Fruit fly (Drosophila melanogaster) whole organism, embryonic: ENCODE data around the gene Ugt49B2.
A peak's percentile ranks its signal among the peaks of the same experiment; 100 is the strongest.

Experiments
- Asciz ChIP-seq: fragments of 200-800 bp; sonication (Bioruptor generic); optimal IDR thresholded peaks from 2 replicates; lab custom pipeline; 2017; ENCODE audit warnings: missing biosample characterization, mild to moderate bottlenecking, missing genetic modification characterization, missing genetic modification reagents
- CG10209 ChIP-seq: fragments of 200-800 bp; sonication (Bioruptor generic); optimal IDR thresholded peaks from 3 replicates; lab custom pipeline; 2017; ENCODE audit warnings: missing biosample characterization, mild to moderate bottlenecking, missing genetic modification characterization, missing genetic modification reagents
- CG10267 ChIP-seq: fragments of 200-800 bp; sonication (Bioruptor generic); optimal IDR thresholded peaks from 2 replicates; lab custom pipeline; 2018; ENCODE audit warnings: missing biosample characterization, mild to moderate bottlenecking, missing genetic modification characterization, moderate library complexity
- CG10321 ChIP-seq: fragments of 200-800 bp; sonication (Bioruptor generic); IDR thresholded peaks from 2 replicates; pipeline ENCODE4 v1.3.6; 2022; ENCODE audit warnings: missing biosample characterization, missing genetic modification characterization
- CG10543 ChIP-seq: fragments of 200-800 bp; sonication (Bioruptor generic); optimal IDR thresholded peaks from 3 replicates; lab custom pipeline; 2017; ENCODE audit warnings: missing biosample characterization, mild to moderate bottlenecking, missing genetic modification characterization, moderate library complexity
- CG12104 ChIP-seq: fragments of 200-800 bp; sonication (Bioruptor generic); optimal IDR thresholded peaks from 3 replicates; lab custom pipeline; 2016; ENCODE audit warnings: missing biosample characterization, missing genetic modification characterization
- CG12659 ChIP-seq: fragments of 200-800 bp; sonication (Bioruptor generic); optimal IDR thresholded peaks from 3 replicates; lab custom pipeline; 2017; ENCODE audit warnings: mild to moderate bottlenecking, missing biosample characterization, missing genetic modification reagents, missing genetic modification characterization
- CG13624 ChIP-seq: fragments of 200-800 bp; sonication (Bioruptor generic); optimal IDR thresholded peaks from 2 replicates; lab custom pipeline; 2016; ENCODE audit warnings: missing biosample characterization, missing genetic modification characterization
- CG14050 ChIP-seq: fragments of 200-800 bp; sonication (Bioruptor generic); IDR thresholded peaks from 3 replicates; pipeline ENCODE4 v1.3.6; 2022; ENCODE audit warnings: missing biosample characterization, missing genetic modification characterization
- CG17186 ChIP-seq: fragments of 200-800 bp; sonication (Bioruptor generic); optimal IDR thresholded peaks from 3 replicates; lab custom pipeline; 2017; ENCODE audit warnings: missing biosample characterization, missing genetic modification reagents, missing genetic modification characterization
- CG2199 ChIP-seq: fragments of 200-800 bp; sonication (Bioruptor generic); IDR thresholded peaks from 3 replicates; pipeline ENCODE4 v1.3.6; 2022; ENCODE audit warnings: missing biosample characterization, missing genetic modification characterization
- CG30431 ChIP-seq: fragments of 200-800 bp; sonication (Bioruptor generic); optimal IDR thresholded peaks from 2 replicates; lab custom pipeline; 2017; ENCODE audit warnings: missing biosample characterization, missing genetic modification characterization
- CG33557 ChIP-seq: fragments of 200-800 bp; sonication (Bioruptor generic); optimal IDR thresholded peaks from 2 replicates; lab custom pipeline; 2019; ENCODE audit warnings: missing biosample characterization, mild to moderate bottlenecking, missing genetic modification characterization, moderate library complexity
- CG34422 ChIP-seq: fragments of 200-800 bp; sonication (Bioruptor generic); IDR thresholded peaks from 3 replicates; pipeline ENCODE4 v1.3.6; 2022; ENCODE audit warnings: missing biosample characterization, missing genetic modification characterization
- CG6175 ChIP-seq: fragments of 200-800 bp; sonication (Bioruptor generic); IDR thresholded peaks from 3 replicates; pipeline ENCODE4 v1.3.6; 2022; ENCODE audit warnings: missing biosample characterization, missing genetic modification characterization
- CG7928 ChIP-seq: fragments of 200-800 bp; sonication (Bioruptor generic); optimal IDR thresholded peaks from 2 replicates; lab custom pipeline; 2017; ENCODE audit warnings: missing biosample characterization, mild to moderate bottlenecking, missing genetic modification characterization
- CG8924 ChIP-seq: fragments of 200-800 bp; optimal IDR thresholded peaks from 3 replicates; lab custom pipeline; 2019; ENCODE audit warnings: missing biosample characterization, mild to moderate bottlenecking, missing genetic modification characterization, moderate library complexity
- CG9727 ChIP-seq: fragments of 200-800 bp; sonication (Bioruptor generic); optimal IDR thresholded peaks from 3 replicates; lab custom pipeline; 2017; ENCODE audit warnings: missing biosample characterization, mild to moderate bottlenecking, missing genetic modification characterization
- D19A ChIP-seq: fragments of 200-800 bp; optimal IDR thresholded peaks from 3 replicates; lab custom pipeline; 2019; ENCODE audit warnings: missing biosample characterization, mild to moderate bottlenecking, missing genetic modification characterization, moderate library complexity
- E2f2 ChIP-seq: fragments of 200-800 bp; sonication (Bioruptor generic); IDR thresholded peaks from 2 replicates; pipeline ENCODE4 v1.3.6; 2022; ENCODE audit warnings: missing biosample characterization, missing genetic modification characterization
- Ets65A ChIP-seq: fragments of 200-800 bp; sonication (Bioruptor generic); peaks from one replicate; lab custom pipeline; 2016; ENCODE audit warnings: missing biosample characterization, missing genetic modification characterization
- Gug ChIP-seq: fragments of 200-800 bp; sonication (Bioruptor generic); IDR thresholded peaks from 4 replicates; pipeline ENCODE4 v1.3.6; 2022; ENCODE audit warnings: missing biosample characterization, missing genetic modification characterization
- HLH3B ChIP-seq: fragments of 200-800 bp; sonication (Bioruptor generic); IDR thresholded peaks from 2 replicates; pipeline ENCODE4 v1.3.6; 2022; ENCODE audit warnings: missing biosample characterization, missing genetic modification characterization
- HmgD ChIP-seq: fragments of 200-800 bp; sonication (Bioruptor generic); optimal IDR thresholded peaks from 3 replicates; lab custom pipeline; 2016; ENCODE audit warnings: missing biosample characterization, missing genetic modification characterization
- Hmx ChIP-seq: fragments of 200-800 bp; sonication (Bioruptor generic); optimal IDR thresholded peaks from 2 replicates; lab custom pipeline; 2016; ENCODE audit warnings: missing biosample characterization, missing genetic modification characterization
- Hr78 ChIP-seq, 2 experiments: fragments of 200-800 bp in 1 of 2; fragments of >200 bp in 1 of 2; sonication (Bioruptor generic) in 1 of 2; optimal IDR thresholded peaks; 2 replicates each; lab custom pipeline; 2017 to 2019; ENCODE audit warnings: missing biosample characterization in 2 of 2, missing genetic modification characterization in 2 of 2, mild to moderate bottlenecking in 1 of 2, moderate library complexity in 1 of 2
- MESR4 ChIP-seq: fragments of 200-800 bp; sonication (Bioruptor generic); optimal IDR thresholded peaks from 2 replicates; lab custom pipeline; 2018; ENCODE audit warnings: missing biosample characterization, mild to moderate bottlenecking, missing genetic modification characterization, moderate library complexity
- Meics ChIP-seq: fragments of 200-800 bp; sonication (Bioruptor generic); optimal IDR thresholded peaks from 2 replicates; lab custom pipeline; 2017; ENCODE audit warnings: missing biosample characterization, mild to moderate bottlenecking, missing genetic modification characterization
- NC2α ChIP-seq: fragments of 200-800 bp; sonication (Bioruptor generic); optimal IDR thresholded peaks from 2 replicates; lab custom pipeline; 2016; ENCODE audit warnings: missing biosample characterization, missing genetic modification characterization
- NC2β ChIP-seq: fragments of 200-800 bp; sonication (Bioruptor generic); optimal IDR thresholded peaks from 2 replicates; lab custom pipeline; 2016; ENCODE audit warnings: missing biosample characterization, missing genetic modification characterization
- PHDP ChIP-seq: fragments of 200-800 bp; sonication (Bioruptor generic); optimal IDR thresholded peaks from 3 replicates; lab custom pipeline; 2018; ENCODE audit warnings: missing biosample characterization, mild to moderate bottlenecking, missing genetic modification characterization, moderate library complexity
- Rfx ChIP-seq: fragments of 200-800 bp; sonication (Bioruptor generic); IDR thresholded peaks from 2 replicates; pipeline ENCODE4 v1.3.6; 2022; ENCODE audit warnings: missing biosample characterization, missing genetic modification characterization
- Trl ChIP-seq, 3 experiments: fragments of >200 bp in 2 of 3; fragments of 200-800 bp in 1 of 3; sonication (Bioruptor generic) in 1 of 3; optimal IDR thresholded peaks; 2 replicates in 1 of 3; 3 replicates in 2 of 3; lab custom pipeline; 2016 to 2017; ENCODE audit warnings: missing biosample characterization in 1 of 3, missing genetic modification characterization in 1 of 3
- YL-1 ChIP-seq: fragments of 200-800 bp; sonication (Bioruptor generic); optimal IDR thresholded peaks from 3 replicates; lab custom pipeline; 2017; ENCODE audit warnings: missing biosample characterization, mild to moderate bottlenecking, missing genetic modification characterization
- ase ChIP-seq: fragments of 200-800 bp; sonication (Bioruptor generic); IDR thresholded peaks from 3 replicates; pipeline ENCODE4 v1.3.6; 2022; ENCODE audit warnings: missing biosample characterization, missing genetic modification characterization
- bowl ChIP-seq: fragments of 200-800 bp; sonication (Bioruptor generic); IDR thresholded peaks from 2 replicates; pipeline ENCODE4 v1.3.6; 2022; ENCODE audit warnings: missing biosample characterization, missing genetic modification characterization
- cas ChIP-seq: fragments of 200-800 bp; sonication (Bioruptor generic); IDR thresholded peaks from 2 replicates; pipeline ENCODE4 v1.3.6; 2022; ENCODE audit warnings: missing biosample characterization, missing genetic modification characterization
- ci ChIP-seq: fragments of 200-800 bp; sonication (Bioruptor generic); IDR thresholded peaks from 3 replicates; pipeline ENCODE4 v1.3.6; 2022; ENCODE audit warnings: missing biosample characterization, missing genetic modification characterization
- da ChIP-seq: fragments of 200-800 bp; sonication (Bioruptor generic); optimal IDR thresholded peaks from 2 replicates; lab custom pipeline; 2016; ENCODE audit warnings: missing biosample characterization, missing genetic modification characterization
- dysf ChIP-seq: fragments of 200-800 bp; sonication (Bioruptor generic); IDR thresholded peaks from 3 replicates; pipeline ENCODE4 v1.3.6; 2022; ENCODE audit warnings: missing biosample characterization, missing genetic modification characterization
- ems ChIP-seq: fragments of 200-800 bp; sonication (Bioruptor generic); optimal IDR thresholded peaks from 3 replicates; lab custom pipeline; 2016; ENCODE audit warnings: missing biosample characterization, missing genetic modification characterization
- grau ChIP-seq: fragments of 200-800 bp; optimal IDR thresholded peaks from 3 replicates; lab custom pipeline; 2019; ENCODE audit warnings: missing biosample characterization, mild to moderate bottlenecking, missing genetic modification characterization, moderate library complexity
- gro ChIP-seq: fragments of 200-800 bp; sonication (Bioruptor generic); optimal IDR thresholded peaks from 2 replicates; lab custom pipeline; 2016; ENCODE audit warnings: missing biosample characterization, missing genetic modification characterization
- knrl ChIP-seq: fragments of 200-800 bp; sonication (Bioruptor generic); IDR thresholded peaks from 3 replicates; pipeline ENCODE4 v1.3.6; 2022; ENCODE audit warnings: missing biosample characterization, missing genetic modification characterization; ENCODE audit not compliant: partially characterized antibody
- pb ChIP-seq: fragments of 200-800 bp; sonication (Bioruptor generic); optimal IDR thresholded peaks from 3 replicates; lab custom pipeline; 2016; ENCODE audit warnings: missing biosample characterization, missing genetic modification characterization
- pros ChIP-seq: fragments of 200-800 bp; sonication (Bioruptor generic); optimal IDR thresholded peaks from 3 replicates; lab custom pipeline; 2019; ENCODE audit warnings: missing biosample characterization, mild to moderate bottlenecking, missing genetic modification characterization, moderate library complexity
- psq ChIP-seq: fragments of 200-800 bp; sonication (Bioruptor generic); optimal IDR thresholded peaks from 2 replicates; lab custom pipeline; 2017; ENCODE audit warnings: missing biosample characterization, missing genetic modification characterization
- sima ChIP-seq: fragments of 200-800 bp; sonication (Bioruptor generic); optimal IDR thresholded peaks from 2 replicates; lab custom pipeline; 2016; ENCODE audit warnings: missing biosample characterization, missing genetic modification characterization
- sqz ChIP-seq: fragments of 200-800 bp; sonication (Bioruptor generic); optimal IDR thresholded peaks from 3 replicates; lab custom pipeline; 2018; ENCODE audit warnings: missing biosample characterization, mild to moderate bottlenecking, missing genetic modification characterization
- tna ChIP-seq: fragments of 200-800 bp; sonication (Bioruptor generic); IDR thresholded peaks from 2 replicates; pipeline ENCODE4 v1.3.6; 2022; ENCODE audit warnings: missing biosample characterization, missing genetic modification characterization; ENCODE audit not compliant: partially characterized antibody

Gene Ugt49B2

dm6 chr3R:21359375-21360191, 40.0 kb downstream of the Ugt49B2 start (continued):
- no peak for TF ChIP-seq PHDP (tag; lab: Kevin White, UChicago)
- TF ChIP-seq psq (GFP tag; lab: Kevin White, UChicago): no peak
- no peak for TF ChIP-seq Trl (optimal IDR thresholded peaks at IDR 0.05; lab: Kevin White, UChicago)
- TF ChIP-seq Trl (GFP tag; optimal IDR thresholded peaks at IDR 0.05; lab: Kevin White, UChicago): no peak
- no peak for TF ChIP-seq CG10209 (GFP tag; lab: Kevin White, UChicago)
- peak; percentile 31 for TF ChIP-seq Hmx
- TF ChIP-seq CG13624 (GFP tag; lab: Kevin White, UChicago): no peak
- 0 out of 2 replicates have a peak, but pooled peaks have one; percentile 14 for TF ChIP-seq E2f2
- peak; percentile 33 for TF ChIP-seq CG10267 (tag; lab: Kevin White, UChicago)
- no peak for TF ChIP-seq D19A (tag; lab: Kevin White, UChicago)
- TF ChIP-seq CG30431: no peak
- no peak for TF ChIP-seq CG10543
- TF ChIP-seq CG12104 (GFP tag; lab: Kevin White, UChicago): no peak
- TF ChIP-seq Meics: no peak
- no peak for TF ChIP-seq sima (GFP tag; lab: Kevin White, UChicago)
- no peak for TF ChIP-seq CG10321
- TF ChIP-seq bowl (GFP tag; lab: Robert Waterston, UW): no peak
- no peak for TF ChIP-seq grau (tag; lab: Kevin White, UChicago)
- TF ChIP-seq cas (GFP tag; lab: Robert Waterston, UW): no peak
- TF ChIP-seq Gug: no peak
- peak; percentile 31 for TF ChIP-seq Ets65A (GFP tag; lab: Kevin White, UChicago)
- no peak for TF ChIP-seq da (GFP tag; lab: Kevin White, UChicago)
- no peak for TF ChIP-seq ase (GFP tag; lab: Robert Waterston, UW)
- no peak for TF ChIP-seq HLH3B (GFP tag; lab: Robert Waterston, UW)
- peak; percentile 61; the same call in 2 of the 3 replicates for TF ChIP-seq knrl (GFP tag; lab: Robert Waterston, UW)
- peak; percentile 97 for TF ChIP-seq MESR4 (GFP tag; lab: Kevin White, UChicago)
- TF ChIP-seq sqz (GFP tag; lab: Kevin White, UChicago): no peak
- TF ChIP-seq CG6175: no peak
- no peak for TF ChIP-seq CG7928 (GFP tag; lab: Kevin White, UChicago)
- TF ChIP-seq CG33557 (GFP tag; lab: Kevin White, UChicago): no peak
- TF ChIP-seq HmgD (GFP tag; lab: Kevin White, UChicago): no peak
- TF ChIP-seq CG34422: no peak; the same call in 2 of the 3 replicates
- no peak for TF ChIP-seq CG14050 (GFP tag; lab: Robert Waterston, UW)
- TF ChIP-seq CG9727 (GFP tag; lab: Kevin White, UChicago): no peak
- peak; percentile 63; the same call in 1 of the 2 replicates for TF ChIP-seq tna (GFP tag; lab: Robert Waterston, UW)
- no peak for TF ChIP-seq gro (GFP tag; lab: Kevin White, UChicago)
- TF ChIP-seq dysf (GFP tag; lab: Robert Waterston, UW): no peak
- TF ChIP-seq NC2α (GFP tag; lab: Kevin White, UChicago): no peak
- TF ChIP-seq Rfx (GFP tag; lab: Robert Waterston, UW): no peak
- TF ChIP-seq CG12659 (GFP tag; lab: Kevin White, UChicago): peak; percentile 21
- TF ChIP-seq CG17186 (GFP tag; lab: Kevin White, UChicago): peak; percentile 98
- no peak for TF ChIP-seq Asciz (GFP tag; lab: Kevin White, UChicago)
- no peak for TF ChIP-seq NC2β (GFP tag; lab: Kevin White, UChicago)
- no peak for TF ChIP-seq ci
- TF ChIP-seq CG8924: peak; percentile 21
- TF ChIP-seq pb (GFP tag; lab: Kevin White, UChicago): no peak
- peak; percentile 30 for TF ChIP-seq YL-1 (GFP tag; lab: Kevin White, UChicago)
- no peak for TF ChIP-seq ems
- no peak for TF ChIP-seq pros (GFP tag; lab: Kevin White, UChicago)
- TF ChIP-seq Hr78 (GFP tag; optimal IDR thresholded peaks at IDR 0.05; lab: Kevin White, UChicago): no peak
- TF ChIP-seq CG2199 (GFP tag; lab: Robert Waterston, UW): no peak
